Fruit fly (Drosophila melanogaster) whole organism, embryonic: ENCODE results near the gene CG15577.

Experiments
- Atf6 ChIP-seq: fragments of 200-800 bp; sonication (Bioruptor generic); IDR thresholded peaks from 2 replicates; pipeline ENCODE4 v1.3.6; 2022; ENCODE audit warnings: missing biosample characterization, missing genetic modification characterization
- CG10431 ChIP-seq: fragments of 200-800 bp; sonication (Bioruptor generic); optimal IDR thresholded peaks from 3 replicates; lab custom pipeline; 2018; ENCODE audit warnings: missing biosample characterization, mild to moderate bottlenecking, missing genetic modification characterization
- CG14050 ChIP-seq: fragments of 200-800 bp; sonication (Bioruptor generic); IDR thresholded peaks from 3 replicates; pipeline ENCODE4 v1.3.6; 2022; ENCODE audit warnings: missing biosample characterization, missing genetic modification characterization
- CG15479 ChIP-seq: fragments of 200-800 bp; sonication (Bioruptor generic); optimal IDR thresholded peaks from 3 replicates; lab custom pipeline; 2019; ENCODE audit warnings: missing biosample characterization, mild to moderate bottlenecking, missing genetic modification characterization, moderate library complexity
- CG3995 ChIP-seq: fragments of 200-800 bp; sonication (Bioruptor generic); optimal IDR thresholded peaks from 3 replicates; lab custom pipeline; 2016; ENCODE audit warnings: missing biosample characterization, missing genetic modification characterization
- CG7357 ChIP-seq: fragments of 200-800 bp; sonication (Bioruptor generic); IDR thresholded peaks from 3 replicates; pipeline ENCODE4 v1.3.6; 2022; ENCODE audit warnings: missing biosample characterization, missing genetic modification characterization
- CG9876 ChIP-seq: fragments of 200-800 bp; sonication (Bioruptor generic); optimal IDR thresholded peaks from 2 replicates; lab custom pipeline; 2016; ENCODE audit warnings: missing biosample characterization, missing genetic modification characterization
- CTCF ChIP-seq: fragments of 200-800 bp; sonication (Bioruptor generic); optimal IDR thresholded peaks from 2 replicates; lab custom pipeline; 2017; ENCODE audit warnings: missing biosample characterization, mild to moderate bottlenecking, missing genetic modification characterization, moderate library complexity
- Dbx ChIP-seq: fragments of 200-800 bp; sonication (Bioruptor generic); IDR thresholded peaks from 3 replicates; pipeline ENCODE4 v1.3.6; 2022; ENCODE audit warnings: missing biosample characterization, missing genetic modification characterization
- Dek ChIP-seq: fragments of 200-800 bp; sonication (Bioruptor generic); optimal IDR thresholded peaks from 3 replicates; lab custom pipeline; 2019; ENCODE audit warnings: missing biosample characterization, mild to moderate bottlenecking, missing genetic modification characterization, moderate library complexity
- Doc3 ChIP-seq: fragments of 200-800 bp; sonication (Bioruptor generic); IDR thresholded peaks from 3 replicates; pipeline ENCODE4 v1.3.6; 2022; ENCODE audit warnings: missing biosample characterization, missing genetic modification characterization; ENCODE audit not compliant: partially characterized antibody
- Ets65A ChIP-seq: fragments of 200-800 bp; sonication (Bioruptor generic); peaks from one replicate; lab custom pipeline; 2016; ENCODE audit warnings: missing biosample characterization, missing genetic modification characterization
- HLHmδ ChIP-seq: fragments of 200-800 bp; sonication (Bioruptor generic); optimal IDR thresholded peaks from 2 replicates; lab custom pipeline; 2018; ENCODE audit warnings: missing biosample characterization, mild to moderate bottlenecking, missing genetic modification characterization, moderate library complexity
- HmgD ChIP-seq: fragments of 200-800 bp; sonication (Bioruptor generic); optimal IDR thresholded peaks from 3 replicates; lab custom pipeline; 2016; ENCODE audit warnings: missing biosample characterization, missing genetic modification characterization
- HmgZ ChIP-seq: fragments of 200-800 bp; sonication (Bioruptor generic); optimal IDR thresholded peaks from 2 replicates; lab custom pipeline; 2018; ENCODE audit warnings: missing biosample characterization, mild to moderate bottlenecking, missing genetic modification characterization
- Hr3 ChIP-seq: fragments of 200-800 bp; sonication (Bioruptor generic); optimal IDR thresholded peaks from 3 replicates; lab custom pipeline; 2016; ENCODE audit warnings: missing biosample characterization, missing genetic modification characterization
- Hr39 ChIP-seq: fragments of >200 bp; optimal IDR thresholded peaks from 2 replicates; lab custom pipeline; 2017
- Hr51 ChIP-seq, 2 experiments: fragments of 200-800 bp; sonication (Bioruptor generic); optimal IDR thresholded peaks; 2 replicates in 1 of 2; 3 replicates in 1 of 2; lab custom pipeline; 2016 to 2018; ENCODE audit warnings: missing biosample characterization in 2 of 2, missing genetic modification characterization in 2 of 2, mild to moderate bottlenecking in 1 of 2, moderate library complexity in 1 of 2
- Mrtf ChIP-seq: fragments of 200-800 bp; sonication (Bioruptor generic); IDR thresholded peaks from 3 replicates; pipeline ENCODE4 v1.3.6; 2022; ENCODE audit warnings: missing biosample characterization, missing genetic modification characterization
- NK7.1 ChIP-seq: fragments of 200-800 bp; sonication (Bioruptor generic); optimal IDR thresholded peaks from 3 replicates; lab custom pipeline; 2016; ENCODE audit warnings: missing biosample characterization, missing genetic modification characterization
- Oaz ChIP-seq: fragments of 200-800 bp; sonication (Bioruptor generic); IDR thresholded peaks from 2 replicates; pipeline ENCODE4 v1.3.6; 2022; ENCODE audit warnings: missing biosample characterization, missing genetic modification characterization
- Opbp ChIP-seq: fragments of 200-800 bp; sonication (Bioruptor generic); IDR thresholded peaks from 3 replicates; pipeline ENCODE4 v1.3.6; 2022; ENCODE audit warnings: missing biosample characterization, missing genetic modification characterization; ENCODE audit not compliant: partially characterized antibody
- PHDP ChIP-seq: fragments of 200-800 bp; sonication (Bioruptor generic); optimal IDR thresholded peaks from 3 replicates; lab custom pipeline; 2018; ENCODE audit warnings: missing biosample characterization, mild to moderate bottlenecking, missing genetic modification characterization, moderate library complexity
- Sox100B ChIP-seq: fragments of 200-800 bp; sonication (Bioruptor generic); optimal IDR thresholded peaks from 3 replicates; lab custom pipeline; 2018; ENCODE audit warnings: missing biosample characterization, mild to moderate bottlenecking, missing genetic modification characterization
- Usf ChIP-seq: fragments of 200-800 bp; sonication (Bioruptor generic); optimal IDR thresholded peaks from 2 replicates; lab custom pipeline; 2017; ENCODE audit warnings: missing genotype, missing biosample characterization, missing genetic modification characterization
- ab ChIP-seq: fragments of 200-800 bp; sonication (Bioruptor generic); optimal IDR thresholded peaks from 2 replicates; lab custom pipeline; 2016; ENCODE audit warnings: missing biosample characterization, missing genetic modification characterization
- chn ChIP-seq: fragments of 200-800 bp; sonication (Bioruptor generic); optimal IDR thresholded peaks from 2 replicates; lab custom pipeline; 2016; ENCODE audit warnings: missing biosample characterization, missing genetic modification characterization
- dan ChIP-seq: fragments of 200-800 bp; sonication (Bioruptor generic); IDR thresholded peaks from 2 replicates; pipeline ENCODE4 v1.3.6; 2022; ENCODE audit warnings: missing biosample characterization, missing genetic modification characterization
- disco-r ChIP-seq: fragments of 200-800 bp; sonication (Bioruptor generic); optimal IDR thresholded peaks from 2 replicates; lab custom pipeline; 2016; ENCODE audit warnings: missing biosample characterization, missing genetic modification characterization
- ewg ChIP-seq: fragments of 200-800 bp; sonication (Bioruptor generic); optimal IDR thresholded peaks from 3 replicates; lab custom pipeline; 2017; ENCODE audit warnings: mild to moderate bottlenecking, missing biosample characterization, missing genetic modification reagents, missing genetic modification characterization
- eyg ChIP-seq: fragments of 200-800 bp; sonication (Bioruptor generic); optimal IDR thresholded peaks from 3 replicates; lab custom pipeline; 2016; ENCODE audit warnings: missing biosample characterization, missing genetic modification characterization
- fd102C ChIP-seq: fragments of 200-800 bp; sonication (Bioruptor generic); optimal IDR thresholded peaks from 2 replicates; lab custom pipeline; 2018; ENCODE audit warnings: missing biosample characterization, mild to moderate bottlenecking, missing genetic modification characterization, moderate library complexity
- fru ChIP-seq: fragments of >200 bp; optimal IDR thresholded peaks from 2 replicates; lab custom pipeline; 2017
- grn ChIP-seq: fragments of 200-800 bp; sonication (Bioruptor generic); optimal IDR thresholded peaks from 3 replicates; lab custom pipeline; 2017; ENCODE audit warnings: missing biosample characterization, missing genetic modification characterization
- ham ChIP-seq: fragments of 200-800 bp; sonication (Bioruptor generic); IDR thresholded peaks from 2 replicates; pipeline ENCODE4 v1.3.6; 2022; ENCODE audit warnings: missing biosample characterization, missing genetic modification characterization
- hbn ChIP-seq: fragments of 200-800 bp; sonication (Bioruptor generic); IDR thresholded peaks from 2 replicates; pipeline ENCODE4 v1.3.6; 2022; ENCODE audit warnings: missing biosample characterization, missing genetic modification characterization; ENCODE audit not compliant: partially characterized antibody
- her ChIP-seq: fragments of 200-800 bp; sonication (Bioruptor generic); optimal IDR thresholded peaks from 2 replicates; lab custom pipeline; 2016; ENCODE audit warnings: missing biosample characterization, missing genetic modification characterization
- jumu ChIP-seq: fragments of 200-800 bp; sonication (Bioruptor generic); optimal IDR thresholded peaks from 3 replicates; lab custom pipeline; 2016; ENCODE audit warnings: missing biosample characterization, missing genetic modification characterization
- lilli ChIP-seq: fragments of 200-800 bp; sonication (Bioruptor generic); optimal IDR thresholded peaks from 3 replicates; lab custom pipeline; 2016; ENCODE audit warnings: missing biosample characterization, missing genetic modification characterization
- mam ChIP-seq: fragments of 200-800 bp; sonication (Bioruptor generic); optimal IDR thresholded peaks from 3 replicates; lab custom pipeline; 2016; ENCODE audit warnings: missing biosample characterization, missing genetic modification characterization
- nau ChIP-seq: fragments of 200-800 bp; sonication (Bioruptor generic); optimal IDR thresholded peaks from 3 replicates; lab custom pipeline; 2017; ENCODE audit warnings: missing biosample characterization, mild to moderate bottlenecking, missing genetic modification characterization, missing genetic modification reagents
- phol ChIP-seq: fragments of 200-800 bp; sonication (Bioruptor generic); optimal IDR thresholded peaks from 3 replicates; lab custom pipeline; 2018; ENCODE audit warnings: missing biosample characterization, mild to moderate bottlenecking, missing genetic modification characterization, moderate library complexity
- pros ChIP-seq: fragments of 200-800 bp; sonication (Bioruptor generic); optimal IDR thresholded peaks from 3 replicates; lab custom pipeline; 2019; ENCODE audit warnings: missing biosample characterization, mild to moderate bottlenecking, missing genetic modification characterization, moderate library complexity
- ranshi ChIP-seq: fragments of 200-800 bp; sonication (Bioruptor generic); IDR thresholded peaks from 2 replicates; pipeline ENCODE4 v1.3.6; 2022; ENCODE audit warnings: missing biosample characterization, missing genetic modification characterization
- rib ChIP-seq: fragments of 200-800 bp; sonication (Bioruptor generic); IDR thresholded peaks from 2 replicates; pipeline ENCODE4 v1.3.6; 2022; ENCODE audit warnings: missing biosample characterization, missing genetic modification characterization
- salm ChIP-seq: fragments of 200-800 bp; sonication (Bioruptor generic); optimal IDR thresholded peaks from 2 replicates; lab custom pipeline; 2018; ENCODE audit warnings: missing biosample characterization, mild to moderate bottlenecking, missing genetic modification characterization
- tgo ChIP-seq: fragments of 200-800 bp; sonication (Bioruptor generic); IDR thresholded peaks from 3 replicates; pipeline ENCODE4 v1.3.6; 2022; ENCODE audit warnings: missing biosample characterization, missing genetic modification characterization
- tio ChIP-seq: fragments of 200-800 bp; sonication (Bioruptor generic); optimal IDR thresholded peaks from 2 replicates; lab custom pipeline; 2017; ENCODE audit warnings: missing biosample characterization, missing genetic modification characterization, inconsistent platforms
- tup ChIP-seq: fragments of 200-800 bp; sonication (Bioruptor generic); optimal IDR thresholded peaks from 2 replicates; lab custom pipeline; 2016; ENCODE audit warnings: missing biosample characterization, mild to moderate bottlenecking, missing genetic modification characterization, moderate library complexity
- vvl ChIP-seq: fragments of 200-800 bp; sonication (Bioruptor generic); IDR thresholded peaks from 2 replicates; pipeline ENCODE4 v1.3.6; 2022; ENCODE audit warnings: missing biosample characterization, missing genetic modification characterization
- wdn ChIP-seq: fragments of 200-800 bp; sonication (Bioruptor generic); IDR thresholded peaks from 2 replicates; pipeline ENCODE4 v1.3.6; 2022; ENCODE audit warnings: missing biosample characterization, missing genetic modification characterization

Gene CG15577

dm6 chrX:4322234-4323210, 45.7 kb upstream of the CG15577 start, which contains the start of gene norpA (continued):
- TF ChIP-seq pros: no peak
- TF ChIP-seq HmgZ: peak; percentile 9
- peak; percentile 25 for TF ChIP-seq PHDP (tag; lab: Kevin White, UChicago)
- peak; percentile 56; the same call in 1 of the 2 replicates for TF ChIP-seq rib (GFP tag; lab: Robert Waterston, UW)
- TF ChIP-seq wdn: no peak
- TF ChIP-seq Sox100B (GFP tag; lab: Kevin White, UChicago): peak; percentile 40
- TF ChIP-seq HmgD (GFP tag; lab: Kevin White, UChicago): no peak
- peak; percentile 90 for TF ChIP-seq hbn (GFP tag; lab: Robert Waterston, UW)
- peak; percentile 40 for TF ChIP-seq nau
- TF ChIP-seq dan (GFP tag; lab: Robert Waterston, UW): no peak
- no peak for TF ChIP-seq Hr39 (lab: Kevin White, UChicago)
- TF ChIP-seq CG7357 (GFP tag; lab: Robert Waterston, UW): no peak
- TF ChIP-seq grn: no peak
- TF ChIP-seq Dek (tag; lab: Kevin White, UChicago): no peak
- peak; percentile 36 for TF ChIP-seq lilli (GFP tag; lab: Kevin White, UChicago)
- no peak for TF ChIP-seq Hr3 (GFP tag; lab: Kevin White, UChicago)
- peak; percentile 65 for TF ChIP-seq CTCF (GFP tag; lab: Kevin White, UChicago)
- TF ChIP-seq tgo (GFP tag; lab: Robert Waterston, UW): no peak
- no peak for TF ChIP-seq fd102C (GFP tag; lab: Kevin White, UChicago)
- peak; percentile 73 for TF ChIP-seq Ets65A (GFP tag; lab: Kevin White, UChicago)
- no peak for TF ChIP-seq eyg (GFP tag; lab: Kevin White, UChicago)
- no peak for TF ChIP-seq chn (GFP tag; lab: Kevin White, UChicago)
- no peak for TF ChIP-seq her (GFP tag; lab: Kevin White, UChicago)
- no peak for TF ChIP-seq Usf (GFP tag; lab: Kevin White, UChicago)
- peak; percentile 96 for TF ChIP-seq Opbp
- TF ChIP-seq phol: no peak
- TF ChIP-seq Dbx (GFP tag; lab: Robert Waterston, UW): peak; percentile 64; the same call in 2 of the 3 replicates
- no peak for TF ChIP-seq tup (GFP tag; lab: Kevin White, UChicago)
- no peak for TF ChIP-seq ab (GFP tag; lab: Kevin White, UChicago)
- no peak for TF ChIP-seq Mrtf (GFP tag; lab: Robert Waterston, UW)
- no peak for TF ChIP-seq ranshi (GFP tag; lab: Robert Waterston, UW)
- TF ChIP-seq CG14050 (GFP tag; lab: Robert Waterston, UW): no peak
- TF ChIP-seq fru (lab: Kevin White, UChicago): no peak
- TF ChIP-seq CG9876 (GFP tag; lab: Kevin White, UChicago): no peak
- TF ChIP-seq Oaz (GFP tag; lab: Robert Waterston, UW): no peak
- no peak for TF ChIP-seq disco-r (GFP tag; lab: Kevin White, UChicago)
- TF ChIP-seq jumu (GFP tag; lab: Kevin White, UChicago): no peak
- TF ChIP-seq ham (GFP tag; lab: Robert Waterston, UW): no peak
- TF ChIP-seq NK7.1 (GFP tag; lab: Kevin White, UChicago): no peak
- no peak for TF ChIP-seq ewg (GFP tag; lab: Kevin White, UChicago)
- TF ChIP-seq Atf6 (GFP tag; lab: Robert Waterston, UW): no peak; the same call in 1 of the 2 replicates
- TF ChIP-seq CG3995 (GFP tag; lab: Kevin White, UChicago): peak; percentile 12
- peak; percentile 69 for TF ChIP-seq Doc3 (GFP tag; lab: Robert Waterston, UW)
- TF ChIP-seq Hr51 (GFP tag; optimal IDR thresholded peaks at IDR 0.05; lab: Kevin White, UChicago): peak; percentile 21 to 51
- TF ChIP-seq mam: peak; percentile 9
- TF ChIP-seq vvl (GFP tag; lab: Robert Waterston, UW): peak; percentile 16; the same call in 1 of the 2 replicates
- TF ChIP-seq CG10431 (GFP tag; lab: Kevin White, UChicago): no peak
- TF ChIP-seq salm (tag; lab: Kevin White, UChicago): no peak
- TF ChIP-seq HLHmδ (GFP tag; lab: Kevin White, UChicago): no peak
- TF ChIP-seq tio (GFP tag; lab: Kevin White, UChicago): no peak
- TF ChIP-seq CG15479 (GFP tag; lab: Kevin White, UChicago): no peak
